Worm (Caenorhabditis elegans) whole organism, early embryonic: Measurements from ENCODE around the gene rab-6.1.

ENCODE experiments used
- B0310.2 ChIP-seq: sonication (generic microtip); optimal IDR thresholded peaks from 2 replicates; lab custom pipeline; 2016; ENCODE audit warnings: mild to moderate bottlenecking, missing genetic modification characterization, missing compliant biosample characterization
- aly-1 ChIP-seq: sonication (generic microtip); optimal IDR thresholded peaks from 2 replicates; lab custom pipeline; 2016; ENCODE audit warnings: missing genetic modification characterization, missing compliant biosample characterization
- ama-1 ChIP-seq: fragments of 150-350 bp; optimal IDR thresholded peaks from 2 replicates; lab custom pipeline; 2014
- tbx-11 ChIP-seq: fragments of 200-800 bp; sonication (Bioruptor generic); IDR thresholded peaks from 2 replicates; pipeline ENCODE4 v1.3.6; 2022; ENCODE audit warnings: missing genetic modification characterization, missing compliant biosample characterization
- tbx-37 ChIP-seq: fragments of 200-800 bp; sonication (Bioruptor generic); conservative IDR thresholded peaks from 2 replicates; pipeline ENCODE4 v1.3.6; 2022; ENCODE audit warnings: missing genetic modification reagents, missing genetic modification characterization, missing compliant biosample characterization

ce11 chrIII:9017181-9017651 is 11.5 kb upstream of the rab-6.1 start, which contains the start of gene F59B2.12:
- TF ChIP-seq tbx-37 (GFP tag; lab: Robert Waterston, UW) = no peak
- TF ChIP-seq ama-1 (lab: Kevin White, UChicago) = no peak
- no peak for TF ChIP-seq B0310.2 (tag; lab: Kevin White, UChicago)
- no peak for TF ChIP-seq tbx-11 (GFP tag; lab: Robert Waterston, UW)
- TF ChIP-seq aly-1 = no peak
